Fruit fly (Drosophila melanogaster) Kc167 (cell line): Measurements from ENCODE around the gene CG15429.

Experiments
- Myc ChIP-seq: fragments of >200 bp; optimal IDR thresholded peaks from 2 replicates; lab custom pipeline; 2017; ENCODE audit warnings: missing external identifiers
- Sin3A ChIP-seq: fragments of >200 bp; optimal IDR thresholded peaks from 2 replicates; lab custom pipeline; 2018; ENCODE audit warnings: missing external identifiers
- h ChIP-seq: fragments of >200 bp; optimal IDR thresholded peaks from 3 replicates; lab custom pipeline; 2018; ENCODE audit warnings: missing external identifiers
- insv ChIP-seq: fragments of >200 bp; optimal IDR thresholded peaks from 3 replicates; lab custom pipeline; 2018; ENCODE audit warnings: missing external identifiers
- psq ChIP-seq: fragments of >200 bp; optimal IDR thresholded peaks from 2 replicates; lab custom pipeline; 2017; ENCODE audit warnings: missing external identifiers

DNA sequence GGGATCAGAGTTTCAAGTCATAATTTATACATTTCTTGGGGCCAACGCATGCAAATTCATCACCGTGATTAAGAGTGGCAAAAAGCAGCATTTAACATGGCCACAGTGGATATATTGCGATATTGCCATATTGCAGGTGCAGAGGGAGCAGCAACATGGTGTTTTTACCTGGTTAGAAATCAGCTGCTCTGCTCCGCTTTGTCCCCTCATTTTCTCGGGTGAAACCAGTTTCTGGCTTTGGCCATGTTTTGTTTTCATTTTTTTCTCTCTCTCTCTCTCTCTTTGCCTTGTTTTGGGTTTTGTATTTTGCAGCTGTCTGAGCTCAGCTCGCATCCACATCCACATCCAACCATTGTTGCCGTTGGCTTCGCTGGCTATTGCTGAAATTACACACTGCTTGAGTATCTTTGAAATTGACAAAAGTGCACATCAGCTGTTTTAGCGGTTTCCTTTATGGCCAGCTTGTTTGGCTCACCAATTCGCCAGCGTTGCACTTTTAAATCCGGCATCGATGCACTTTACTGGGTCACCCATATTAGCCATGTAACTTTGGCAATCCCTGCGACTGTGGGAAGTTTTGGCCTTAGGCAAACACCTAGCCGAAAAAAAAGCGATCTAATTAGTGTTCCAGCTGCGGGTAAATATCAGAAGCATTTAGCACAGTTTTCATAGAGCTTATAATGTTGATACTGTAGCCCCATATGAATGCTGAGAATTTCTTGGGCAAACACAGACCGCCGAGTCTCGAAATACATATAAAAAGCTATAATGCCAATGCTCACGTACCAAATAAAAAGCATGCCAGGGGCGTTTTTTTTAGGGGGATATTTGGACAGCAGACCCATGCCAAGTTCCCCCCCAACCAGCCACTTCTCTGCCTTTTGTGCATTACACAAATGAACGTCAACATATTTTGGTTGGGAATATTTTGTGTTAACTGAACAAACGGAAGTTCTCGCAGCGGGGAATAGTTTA, 22.5 kb downstream of the CG15429 start:
- TF ChIP-seq insv (lab: Kevin White, UChicago) (no peak), psq (lab: Kevin White, UChicago) (no peak), Myc (no peak), Sin3A (lab: Kevin White, UChicago) (no peak), h (lab: Kevin White, UChicago) (no peak)
